Fruit fly (Drosophila melanogaster): Measurements from ENCODE around the gene fd3F.

dm6 chrX:3845340-3846161 lies 43.4 kb downstream of the fd3F start:
- TF ChIP-seq CG7101 (tag; optimal IDR thresholded peaks at IDR 0.05) = no peak
- TF ChIP-seq cnc (optimal IDR thresholded peaks at IDR 0.05) = no peak
- no peak for TF ChIP-seq Mnt (GFP tag; optimal IDR thresholded peaks at IDR 0.05)
- no peak for TF ChIP-seq bab1 (GFP tag; optimal IDR thresholded peaks at IDR 0.05)
- no peak for TF ChIP-seq CG5204 (GFP tag; optimal IDR thresholded peaks at IDR 0.05)
- TF ChIP-seq Hr96 (GFP tag; optimal IDR thresholded peaks at IDR 0.05) = no peak
- no peak for TF ChIP-seq cic (GFP tag; optimal IDR thresholded peaks at IDR 0.05)
- no peak for TF ChIP-seq CG7045 (GFP tag; optimal IDR thresholded peaks at IDR 0.05)
- TF ChIP-seq CG33017 (tag; optimal IDR thresholded peaks at IDR 0.05) = no peak

Measured in whole organism, adult.